Fruit fly (Drosophila melanogaster) whole organism, embryonic: Measurements from ENCODE around the gene CG32295.
A peak's percentile ranks its signal among the peaks of the same experiment; 100 is the strongest.

ENCODE experiments used
- Aef1 ChIP-seq: fragments of 200-800 bp; sonication (Bioruptor generic); IDR thresholded peaks from 3 replicates; pipeline ENCODE4 v1.3.6; 2022; ENCODE audit warnings: missing biosample characterization, missing genetic modification characterization
- BEAF-32 ChIP-seq: fragments of 200-800 bp; sonication (Bioruptor generic); optimal IDR thresholded peaks from 3 replicates; lab custom pipeline; 2017; ENCODE audit warnings: missing biosample characterization, missing genetic modification characterization, mild to moderate bottlenecking, moderate library complexity, missing genetic modification reagents
- CG10959 ChIP-seq: fragments of 200-800 bp; sonication (Bioruptor generic); IDR thresholded peaks from 2 replicates; pipeline ENCODE4 v1.3.6; 2022; ENCODE audit warnings: missing biosample characterization, missing genetic modification characterization
- CG11696 ChIP-seq: fragments of 200-800 bp; sonication (Bioruptor generic); IDR thresholded peaks from 2 replicates; pipeline ENCODE4 v1.3.6; 2022; ENCODE audit warnings: missing biosample characterization, missing genetic modification characterization
- CG11723 ChIP-seq: fragments of 200-800 bp; sonication (Bioruptor generic); optimal IDR thresholded peaks from 2 replicates; lab custom pipeline; 2017; ENCODE audit warnings: missing biosample characterization, mild to moderate bottlenecking, missing genetic modification characterization
- CG12744 ChIP-seq: fragments of 200-800 bp; sonication (Bioruptor generic); optimal IDR thresholded peaks from 2 replicates; lab custom pipeline; 2016; ENCODE audit warnings: missing biosample characterization, missing genetic modification characterization
- CG13296 ChIP-seq: fragments of 200-800 bp; sonication (Bioruptor generic); optimal IDR thresholded peaks from 3 replicates; lab custom pipeline; 2018; ENCODE audit warnings: missing biosample characterization, mild to moderate bottlenecking, missing genetic modification characterization
- CG14710 ChIP-seq: fragments of 200-800 bp; sonication (Bioruptor generic); optimal IDR thresholded peaks from 3 replicates; lab custom pipeline; 2019; ENCODE audit warnings: missing biosample characterization, mild to moderate bottlenecking, missing genetic modification characterization, moderate library complexity
- CG17328 ChIP-seq: fragments of 200-800 bp; sonication (Bioruptor generic); IDR thresholded peaks from 2 replicates; pipeline ENCODE4 v1.3.6; 2022; ENCODE audit warnings: missing biosample characterization, missing genetic modification characterization
- CG17802 ChIP-seq: fragments of 200-800 bp; sonication (Bioruptor generic); optimal IDR thresholded peaks from 2 replicates; lab custom pipeline; 2018; ENCODE audit warnings: missing biosample characterization, mild to moderate bottlenecking, missing genetic modification characterization, moderate library complexity
- CG18599 ChIP-seq: fragments of 200-800 bp; sonication (Bioruptor generic); optimal IDR thresholded peaks from 3 replicates; lab custom pipeline; 2017; ENCODE audit warnings: missing biosample characterization, missing genetic modification characterization, mild to moderate bottlenecking, moderate library complexity, missing genetic modification reagents
- CG2116 ChIP-seq: fragments of 200-800 bp; sonication (Bioruptor generic); optimal IDR thresholded peaks from 3 replicates; lab custom pipeline; 2018; ENCODE audit warnings: missing biosample characterization, mild to moderate bottlenecking, missing genetic modification characterization
- CG2678 ChIP-seq: fragments of 200-800 bp; sonication (Bioruptor generic); optimal IDR thresholded peaks from 3 replicates; lab custom pipeline; 2019; ENCODE audit warnings: missing biosample characterization, mild to moderate bottlenecking, missing genetic modification characterization, moderate library complexity
- CG2712 ChIP-seq: fragments of 200-800 bp; optimal IDR thresholded peaks from 3 replicates; lab custom pipeline; 2019; ENCODE audit warnings: missing biosample characterization, mild to moderate bottlenecking, missing genetic modification characterization, moderate library complexity
- CG43689 ChIP-seq: fragments of 200-800 bp; sonication (Bioruptor generic); IDR thresholded peaks from 2 replicates; pipeline ENCODE4 v1.3.6; 2022; ENCODE audit warnings: missing biosample characterization, missing genetic modification characterization
- CG4617 ChIP-seq: fragments of 200-800 bp; sonication (Bioruptor generic); optimal IDR thresholded peaks from 3 replicates; lab custom pipeline; 2016; ENCODE audit warnings: missing biosample characterization, missing genetic modification characterization, borderline replicate concordance
- CG9876 ChIP-seq: fragments of 200-800 bp; sonication (Bioruptor generic); optimal IDR thresholded peaks from 2 replicates; lab custom pipeline; 2016; ENCODE audit warnings: missing biosample characterization, missing genetic modification characterization
- CTCF ChIP-seq: fragments of 200-800 bp; sonication (Bioruptor generic); optimal IDR thresholded peaks from 2 replicates; lab custom pipeline; 2017; ENCODE audit warnings: missing biosample characterization, mild to moderate bottlenecking, missing genetic modification characterization, moderate library complexity
- Chrac-16 ChIP-seq: fragments of 200-800 bp; sonication (Bioruptor generic); optimal IDR thresholded peaks from 3 replicates; lab custom pipeline; 2016; ENCODE audit warnings: missing biosample characterization, missing genetic modification characterization
- CkIIα-i1 ChIP-seq: fragments of 200-800 bp; sonication (Bioruptor generic); IDR thresholded peaks from 2 replicates; pipeline ENCODE4 v1.3.6; 2022; ENCODE audit warnings: missing biosample characterization, missing genetic modification characterization
- D ChIP-seq, 2 experiments: fragments of 200-800 bp in 1 of 2; fragments of >200 bp in 1 of 2; sonication (Bioruptor generic) in 1 of 2; optimal IDR thresholded peaks; 2 replicates in 1 of 2; 3 replicates in 1 of 2; lab custom pipeline; 2017; ENCODE audit warnings: mild to moderate bottlenecking in 1 of 2, missing biosample characterization in 1 of 2, missing genetic modification characterization in 1 of 2, missing genetic modification reagents in 1 of 2
- Dek ChIP-seq: fragments of 200-800 bp; sonication (Bioruptor generic); optimal IDR thresholded peaks from 3 replicates; lab custom pipeline; 2019; ENCODE audit warnings: missing biosample characterization, mild to moderate bottlenecking, missing genetic modification characterization, moderate library complexity
- Elba2 ChIP-seq: fragments of 200-800 bp; sonication (Bioruptor generic); optimal IDR thresholded peaks from 3 replicates; lab custom pipeline; 2016; ENCODE audit warnings: missing biosample characterization, missing genetic modification characterization
- Fer2 ChIP-seq: fragments of 200-800 bp; sonication (Bioruptor generic); optimal IDR thresholded peaks from 2 replicates; lab custom pipeline; 2018; ENCODE audit warnings: missing biosample characterization, mild to moderate bottlenecking, missing genetic modification characterization, moderate library complexity
- HLH54F ChIP-seq: fragments of 200-800 bp; sonication (Bioruptor generic); optimal IDR thresholded peaks from 3 replicates; lab custom pipeline; 2016; ENCODE audit warnings: missing biosample characterization, missing genetic modification characterization
- HLHmδ ChIP-seq: fragments of 200-800 bp; sonication (Bioruptor generic); optimal IDR thresholded peaks from 2 replicates; lab custom pipeline; 2018; ENCODE audit warnings: missing biosample characterization, mild to moderate bottlenecking, missing genetic modification characterization, moderate library complexity
- Hmx ChIP-seq: fragments of 200-800 bp; sonication (Bioruptor generic); optimal IDR thresholded peaks from 2 replicates; lab custom pipeline; 2016; ENCODE audit warnings: missing biosample characterization, missing genetic modification characterization
- Meics ChIP-seq: fragments of 200-800 bp; sonication (Bioruptor generic); optimal IDR thresholded peaks from 2 replicates; lab custom pipeline; 2017; ENCODE audit warnings: missing biosample characterization, mild to moderate bottlenecking, missing genetic modification characterization
- Neu2 ChIP-seq: fragments of 200-800 bp; sonication (Bioruptor generic); optimal IDR thresholded peaks from 3 replicates; lab custom pipeline; 2016; ENCODE audit warnings: missing biosample characterization, missing genetic modification characterization, borderline replicate concordance
- Stat92E ChIP-seq, 3 experiments: fragments of >200 bp in 2 of 3; fragments of 200-800 bp in 1 of 3; sonication (Bioruptor generic) in 1 of 3; optimal IDR thresholded peaks; 2 replicates each; lab custom pipeline; 2017 to 2019; ENCODE audit warnings: missing biosample characterization in 3 of 3, missing genetic modification characterization in 3 of 3, mild to moderate bottlenecking in 1 of 3, moderate library complexity in 1 of 3
- Tbp ChIP-seq: fragments of >200 bp; optimal IDR thresholded peaks from 2 replicates; lab custom pipeline; 2018; ENCODE audit warnings: missing biosample characterization, missing genetic modification characterization
- amos ChIP-seq: fragments of 200-800 bp; sonication (Bioruptor generic); IDR thresholded peaks from 2 replicates; pipeline ENCODE4 v1.3.6; 2022; ENCODE audit warnings: missing biosample characterization, missing genetic modification characterization; ENCODE audit not compliant: partially characterized antibody
- br ChIP-seq: fragments of >200 bp; optimal IDR thresholded peaks from 2 replicates; lab custom pipeline; 2017
- bsh ChIP-seq, 2 experiments: fragments of 200-800 bp; sonication (Bioruptor generic); optimal IDR thresholded peaks; 2 replicates each; lab custom pipeline; 2017 to 2018; ENCODE audit warnings: mild to moderate bottlenecking in 2 of 2, missing biosample characterization in 2 of 2, missing genetic modification characterization in 2 of 2, moderate library complexity in 1 of 2
- dmrt11E ChIP-seq: fragments of 200-800 bp; sonication (Bioruptor generic); optimal IDR thresholded peaks from 3 replicates; lab custom pipeline; 2018; ENCODE audit warnings: missing biosample characterization, mild to moderate bottlenecking, missing genetic modification characterization, moderate library complexity
- gcm2 ChIP-seq: fragments of 200-800 bp; sonication (Bioruptor generic); optimal IDR thresholded peaks from 2 replicates; lab custom pipeline; 2016; ENCODE audit warnings: missing biosample characterization, missing genetic modification characterization
- ind ChIP-seq: fragments of 200-800 bp; sonication (Bioruptor generic); optimal IDR thresholded peaks from 3 replicates; lab custom pipeline; 2016; ENCODE audit warnings: missing biosample characterization, missing genetic modification characterization
- inv ChIP-seq: fragments of 200-800 bp; sonication (Bioruptor generic); IDR thresholded peaks from 2 replicates; pipeline ENCODE4 v1.3.6; 2022; ENCODE audit warnings: missing biosample characterization, missing genetic modification characterization; ENCODE audit not compliant: partially characterized antibody
- kay ChIP-seq: fragments of 200-800 bp; sonication (Bioruptor generic); optimal IDR thresholded peaks from 2 replicates; lab custom pipeline; 2016; ENCODE audit warnings: missing biosample characterization, missing genetic modification characterization
- lbe ChIP-seq: fragments of 200-800 bp; sonication (Bioruptor generic); optimal IDR thresholded peaks from 2 replicates; lab custom pipeline; 2016; ENCODE audit warnings: missing biosample characterization, mild to moderate bottlenecking, missing genetic modification characterization
- nerfin-1 ChIP-seq: fragments of 200-800 bp; sonication (Bioruptor generic); optimal IDR thresholded peaks from 3 replicates; lab custom pipeline; 2019; ENCODE audit warnings: missing biosample characterization, mild to moderate bottlenecking, missing genetic modification characterization, moderate library complexity
- oc ChIP-seq: fragments of 200-800 bp; sonication (Bioruptor generic); optimal IDR thresholded peaks from 2 replicates; lab custom pipeline; 2018; ENCODE audit warnings: missing biosample characterization, mild to moderate bottlenecking, missing genetic modification characterization, moderate library complexity
- pan ChIP-seq, 4 experiments: fragments of >200 bp in 3 of 4; fragments of 200-800 bp in 1 of 4; sonication (Bioruptor generic) in 1 of 4; optimal IDR thresholded peaks in 3 of 4; IDR thresholded peaks in 1 of 4; 2 replicates each; pipeline versions ENCODE4 v1.3.6 to Lab custom; 2017 to 2022; ENCODE audit warnings: missing biosample characterization in 2 of 4, missing genetic modification characterization in 2 of 4, mixed read lengths in 1 of 4
- rib ChIP-seq: fragments of 200-800 bp; sonication (Bioruptor generic); IDR thresholded peaks from 2 replicates; pipeline ENCODE4 v1.3.6; 2022; ENCODE audit warnings: missing biosample characterization, missing genetic modification characterization
- slou ChIP-seq: fragments of 200-800 bp; sonication (Bioruptor generic); optimal IDR thresholded peaks from 3 replicates; lab custom pipeline; 2016; ENCODE audit warnings: missing biosample characterization, missing genetic modification characterization
- slp2 ChIP-seq: fragments of 200-800 bp; sonication (Bioruptor generic); optimal IDR thresholded peaks from 2 replicates; lab custom pipeline; 2016; ENCODE audit warnings: missing biosample characterization, missing genetic modification characterization
- tap ChIP-seq: fragments of 200-800 bp; optimal IDR thresholded peaks from 3 replicates; lab custom pipeline; 2019; ENCODE audit warnings: missing biosample characterization, mild to moderate bottlenecking, missing genetic modification characterization, moderate library complexity
- zfh2 ChIP-seq: fragments of 200-800 bp; sonication (Bioruptor generic); optimal IDR thresholded peaks from 2 replicates; lab custom pipeline; 2016; ENCODE audit warnings: missing biosample characterization, missing genetic modification characterization

Gene CG32295

DNA sequence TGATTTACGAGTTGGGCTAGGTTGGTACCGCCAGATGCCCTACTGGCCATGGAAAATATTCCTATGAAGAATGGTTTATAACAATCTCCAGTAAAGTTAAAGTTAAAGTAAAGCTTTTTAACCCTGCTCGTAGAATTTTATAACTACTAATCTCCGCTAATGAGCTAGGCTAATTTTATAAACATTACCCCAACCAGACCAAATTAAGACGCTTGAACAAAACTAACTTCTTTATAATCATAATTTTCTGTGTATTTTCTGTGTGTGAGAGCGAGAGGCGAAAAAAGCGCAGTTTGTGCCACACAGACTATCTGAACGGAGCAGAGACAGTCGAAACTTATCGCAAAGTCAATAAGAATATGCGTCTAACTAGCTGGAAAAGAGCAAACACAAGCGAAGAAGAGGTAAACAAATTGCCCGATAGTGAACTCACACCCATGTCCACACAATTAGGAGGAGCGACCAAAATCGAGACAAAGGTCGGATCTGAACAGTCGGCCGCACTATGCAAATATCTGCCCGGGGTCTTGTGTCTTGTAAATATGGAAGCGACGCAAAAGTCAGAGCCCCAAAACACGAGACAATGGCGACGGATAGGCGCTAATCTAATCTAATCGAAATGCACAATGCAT, 10.3 kb upstream of the CG32295 start:
- TF ChIP-seq BEAF-32 (GFP tag; lab: Kevin White, UChicago) = no peak
- TF ChIP-seq CG2678 (tag; lab: Kevin White, UChicago) = peak; percentile 74
- TF ChIP-seq Elba2 = no peak
- peak; percentile 52 for TF ChIP-seq CG2712 (tag; lab: Kevin White, UChicago)
- TF ChIP-seq lbe (GFP tag; lab: Kevin White, UChicago) = no peak
- TF ChIP-seq CG17328 (GFP tag; lab: Robert Waterston, UW) = peak; percentile 60; the same call in 1 of the 2 replicates
- no peak for TF ChIP-seq HLH54F (GFP tag; lab: Kevin White, UChicago)
- no peak; the same call in 1 of the 2 replicates for TF ChIP-seq CkIIα-i1 (GFP tag; lab: Robert Waterston, UW)
- no peak for TF ChIP-seq br
- no peak for TF ChIP-seq D (optimal IDR thresholded peaks at IDR 0.05; lab: Kevin White, UChicago)
- TF ChIP-seq D (GFP tag; optimal IDR thresholded peaks at IDR 0.05; lab: Kevin White, UChicago) = peak; percentile 60
- TF ChIP-seq Aef1 = peak; percentile 57
- peak; percentile 52 for TF ChIP-seq CG10959 (GFP tag; lab: Robert Waterston, UW)
- peak; percentile 35; the same call in 1 of the 2 replicates for TF ChIP-seq CG43689 (GFP tag; lab: Robert Waterston, UW)
- TF ChIP-seq Stat92E (GFP tag; optimal IDR thresholded peaks at IDR 0.05; lab: Kevin White, UChicago) = no peak
- no peak for TF ChIP-seq inv
- no peak for TF ChIP-seq Neu2 (GFP tag; lab: Kevin White, UChicago)
- peak; percentile 63 for TF ChIP-seq tap (tag; lab: Kevin White, UChicago)
- TF ChIP-seq nerfin-1 (tag; lab: Kevin White, UChicago) = peak; percentile 58
- TF ChIP-seq rib (GFP tag; lab: Robert Waterston, UW) = peak; percentile 39; the same call in 1 of the 2 replicates
- TF ChIP-seq CG14710 (tag; lab: Kevin White, UChicago) = peak; percentile 56
- TF ChIP-seq gcm2 = peak; percentile 20
- no peak for TF ChIP-seq Chrac-16 (GFP tag; lab: Kevin White, UChicago)
- TF ChIP-seq slou (GFP tag; lab: Kevin White, UChicago) = no peak
- peak; percentile 29 for TF ChIP-seq Fer2 (tag; lab: Kevin White, UChicago)
- TF ChIP-seq CG12744 (GFP tag; lab: Kevin White, UChicago) = no peak
- no peak for TF ChIP-seq zfh2 (GFP tag; lab: Kevin White, UChicago)
- TF ChIP-seq Hmx (GFP tag; lab: Kevin White, UChicago) = no peak
- peak; percentile 18 for TF ChIP-seq Dek
- TF ChIP-seq CTCF (GFP tag; lab: Kevin White, UChicago) = peak; percentile 54
- peak; percentile 39 for TF ChIP-seq CG2116
- TF ChIP-seq CG11723 (GFP tag; lab: Kevin White, UChicago) = peak; percentile 61
- TF ChIP-seq oc = peak; percentile 46
- TF ChIP-seq Meics = peak; percentile 75
- peak; percentile 1 for TF ChIP-seq slp2 (GFP tag; lab: Kevin White, UChicago)
- no peak for TF ChIP-seq pan (optimal IDR thresholded peaks at IDR 0.05; lab: Kevin White, UChicago)
- peak in 1 of 2 experiments; percentile 62 for TF ChIP-seq pan (GFP tag; optimal IDR thresholded peaks at IDR 0.05 in 1 of 2, IDR thresholded peaks at IDR 0.05 in 1 of 2)
- TF ChIP-seq kay (GFP tag; lab: Kevin White, UChicago) = no peak
- peak; percentile 84 for TF ChIP-seq CG18599 (GFP tag; lab: Kevin White, UChicago)
- no peak for TF ChIP-seq amos (GFP tag; lab: Robert Waterston, UW)
- peak; percentile 85 for TF ChIP-seq CG13296
- no peak for TF ChIP-seq ind (GFP tag; lab: Kevin White, UChicago)
- peak; percentile 93 for TF ChIP-seq HLHmδ (GFP tag; lab: Kevin White, UChicago)
- no peak for TF ChIP-seq CG4617 (GFP tag; lab: Kevin White, UChicago)
- peak; percentile 79 for TF ChIP-seq CG11696 (GFP tag; lab: Robert Waterston, UW)
- peak; percentile 70 for TF ChIP-seq CG17802 (tag; lab: Kevin White, UChicago)
- no peak for TF ChIP-seq Tbp
- peak; percentile 39 for TF ChIP-seq dmrt11E (tag; lab: Kevin White, UChicago)
- TF ChIP-seq CG9876 = no peak
- peak in 1 of 2 experiments; percentile 67 for TF ChIP-seq bsh (GFP tag; optimal IDR thresholded peaks at IDR 0.05; lab: Kevin White, UChicago)
